Worm (Caenorhabditis elegans) whole organism, L1 larva: ENCODE results near the gene cogc-6.

Experiments
- C04F5.9 ChIP-seq: sonication (generic microtip); optimal IDR thresholded peaks from 2 replicates; lab custom pipeline; 2016; ENCODE audit warnings: missing genetic modification characterization, missing compliant biosample characterization
- ceh-8 ChIP-seq: fragments of 200-800 bp; sonication (Bioruptor generic); optimal IDR thresholded peaks from 2 replicates; lab custom pipeline; 2018; ENCODE audit warnings: mild to moderate bottlenecking, missing genetic modification characterization, moderate library complexity, missing compliant biosample characterization
- dsc-1 ChIP-seq: sonication (generic microtip); optimal IDR thresholded peaks from 2 replicates; lab custom pipeline; 2016; ENCODE audit warnings: mild to moderate bottlenecking, missing genetic modification characterization, missing compliant biosample characterization
- egl-13 ChIP-seq: sonication (generic microtip); optimal IDR thresholded peaks from 2 replicates; lab custom pipeline; 2016; ENCODE audit warnings: missing genotype, missing genetic modification reagents, missing genetic modification characterization, missing compliant biosample characterization
- fkh-4 ChIP-seq: sonication (generic microtip); optimal IDR thresholded peaks from 2 replicates; lab custom pipeline; 2016; ENCODE audit warnings: missing compliant biosample characterization, missing genetic modification characterization, borderline replicate concordance
- fkh-8 ChIP-seq: sonication (generic microtip); optimal IDR thresholded peaks from 2 replicates; lab custom pipeline; 2016; ENCODE audit warnings: mild to moderate bottlenecking, missing genetic modification characterization, missing compliant biosample characterization
- hlh-4 ChIP-seq: sonication (generic microtip); optimal IDR thresholded peaks from 2 replicates; lab custom pipeline; 2016; ENCODE audit warnings: mild to moderate bottlenecking, missing genetic modification characterization, missing compliant biosample characterization
- isw-1 ChIP-seq: fragments of 200-800 bp; sonication (Bioruptor generic); IDR thresholded peaks from 2 replicates; pipeline ENCODE4 v1.3.6; 2022; ENCODE audit warnings: missing genetic modification characterization, missing compliant biosample characterization
- lin-14 ChIP-seq: fragments of 200-800 bp; sonication (Bioruptor generic); optimal IDR thresholded peaks from 2 replicates; lab custom pipeline; 2018; ENCODE audit warnings: mild to moderate bottlenecking, missing genetic modification characterization, moderate library complexity, missing compliant biosample characterization
- lin-35 ChIP-seq, 2 experiments: fragments of 150-350 bp; optimal IDR thresholded peaks; 2 replicates each; lab custom pipeline; 2014; ENCODE audit warnings: missing biosample characterization in 2 of 2, missing genetic modification characterization in 2 of 2, missing genetic modification reagents in 2 of 2
- nhr-20 ChIP-seq: sonication (generic microtip); optimal IDR thresholded peaks from 2 replicates; lab custom pipeline; 2016; ENCODE audit warnings: mild to moderate bottlenecking, missing genetic modification characterization, missing compliant biosample characterization
- nhr-47 ChIP-seq: sonication (generic microtip); optimal IDR thresholded peaks from 2 replicates; lab custom pipeline; 2016; ENCODE audit warnings: mild to moderate bottlenecking, missing genetic modification characterization, moderate library complexity, missing compliant biosample characterization
- nhr-71 ChIP-seq: sonication (generic microtip); optimal IDR thresholded peaks from 2 replicates; lab custom pipeline; 2016; ENCODE audit warnings: mild to moderate bottlenecking, missing genetic modification characterization, moderate library complexity, missing compliant biosample characterization
- pqm-1 ChIP-seq: sonication (generic microtip); optimal IDR thresholded peaks from 3 replicates; lab custom pipeline; 2017; ENCODE audit warnings: missing biosample characterization, missing genetic modification characterization
- snu-23 ChIP-seq: sonication (generic microtip); optimal IDR thresholded peaks from 2 replicates; lab custom pipeline; 2016; ENCODE audit warnings: missing genetic modification characterization, missing compliant biosample characterization
- sox-4 ChIP-seq: sonication (generic microtip); optimal IDR thresholded peaks from 2 replicates; lab custom pipeline; 2016; ENCODE audit warnings: missing genetic modification characterization, missing compliant biosample characterization
- tlp-1 ChIP-seq: fragments of 150-350 bp; optimal IDR thresholded peaks from 2 replicates; lab custom pipeline; 2014; ENCODE audit warnings: missing biosample characterization, missing genetic modification characterization
- unc-86 ChIP-seq: sonication (generic microtip); optimal IDR thresholded peaks from 2 replicates; lab custom pipeline; 2016; ENCODE audit warnings: missing genetic modification characterization, missing compliant biosample characterization
- ztf-11 ChIP-seq, 2 experiments: sonication (generic microtip); optimal IDR thresholded peaks; 2 replicates each; lab custom pipeline; 2016 to 2017; ENCODE audit warnings: missing genetic modification characterization in 2 of 2, missing biosample characterization in 1 of 2, missing compliant biosample characterization in 1 of 2

Gene cogc-6

ce11 chrV:8177349-8177748, 43.8 kb downstream of the cogc-6 start, which contains the start of gene F20D6.9:
Gene F20D6.9, minus strand, starts transcription at chrV:8177449.
- TF ChIP-seq tlp-1 (tag; lab: Kevin White, UChicago) (no peak), isw-1 (GFP tag; lab: Robert Waterston, UW) (no peak)

- TF ChIP-seq snu-23 (GFP tag; lab: Kevin White, UChicago) (no peak), fkh-4 (tag; lab: Kevin White, UChicago) (peak; percentile 69), dsc-1 (peak; percentile 91)
Observed at ce11 chrV:8171688-8172087, 49.4 kb downstream of the cogc-6 start.

- TF ChIP-seq hlh-4 (tag; lab: Kevin White, UChicago) = peak; percentile 77
- TF ChIP-seq nhr-47 (tag; lab: Kevin White, UChicago) = peak; percentile 53
- TF ChIP-seq fkh-8 = peak; percentile 52
- no peak for TF ChIP-seq sox-4 (tag; lab: Kevin White, UChicago)
- TF ChIP-seq dsc-1 = peak; percentile 49
- TF ChIP-seq pqm-1 (tag; lab: Kevin White, UChicago) = no peak
- TF ChIP-seq nhr-71 (tag; lab: Kevin White, UChicago) = peak; percentile 41
- TF ChIP-seq ceh-8 (GFP tag; lab: Kevin White, UChicago) = peak; percentile 74
Observed at ce11 chrV:8170300-8170699, 50.8 kb downstream of the cogc-6 start.

- peak; percentile 19 for TF ChIP-seq fkh-4 (tag; lab: Kevin White, UChicago)
- peak; percentile 27 for TF ChIP-seq dsc-1
- TF ChIP-seq lin-35 (GFP tag; optimal IDR thresholded peaks at IDR 0.05; lab: Kevin White, UChicago) = no peak
- peak; percentile 30 for TF ChIP-seq nhr-71 (tag; lab: Kevin White, UChicago)
- no peak for TF ChIP-seq ztf-11 (tag; optimal IDR thresholded peaks at IDR 0.05; lab: Kevin White, UChicago)
- no peak for TF ChIP-seq C04F5.9
- TF ChIP-seq lin-14 (GFP tag; lab: Kevin White, UChicago) = no peak
- TF ChIP-seq nhr-20 (tag; lab: Kevin White, UChicago) = no peak
- TF ChIP-seq egl-13 (tag; lab: Kevin White, UChicago) = peak; percentile 9
- peak; percentile 63 for TF ChIP-seq unc-86 (tag; lab: Kevin White, UChicago)
Observed at ce11 chrV:8169150-8169549, 52.0 kb downstream of the cogc-6 start.
